Fruit fly (Drosophila melanogaster): ENCODE data around the gene CG9727.

Gene CG9727

dm6 chr3R:6425454-6426156, 30.9 kb downstream of the CG9727 start (continued):
- no peak for TF ChIP-seq Trl (optimal IDR thresholded peaks at IDR 0.05)
- TF ChIP-seq Trl (GFP tag; optimal IDR thresholded peaks at IDR 0.05), result no peak
- TF ChIP-seq dm (GFP tag; optimal IDR thresholded peaks at IDR 0.05), result no peak
- TF ChIP-seq Oli (tag; optimal IDR thresholded peaks at IDR 0.05), result peak; percentile 37
- TF ChIP-seq Xrp1 (GFP tag; IDR thresholded peaks at IDR 0.05), result peak; percentile 17; the same call in 1 of the 2 replicates
- TF ChIP-seq CG15601 (tag; optimal IDR thresholded peaks at IDR 0.05), result peak; percentile 22
- no peak for TF ChIP-seq sens-2 (GFP tag; IDR thresholded peaks at IDR 0.05)
- no peak for TF ChIP-seq Sox102F (GFP tag; optimal IDR thresholded peaks at IDR 0.05)
- peak; percentile 57 for TF ChIP-seq CG10979 (tag; optimal IDR thresholded peaks at IDR 0.05)
- peak; percentile 71 for TF ChIP-seq CG18262 (tag; optimal IDR thresholded peaks at IDR 0.05)
- no peak for TF ChIP-seq exex (tag; optimal IDR thresholded peaks at IDR 0.05)
- TF ChIP-seq CG31388 (GFP tag; optimal IDR thresholded peaks at IDR 0.05), result no peak
- no peak for TF ChIP-seq MTF-1 (GFP tag; optimal IDR thresholded peaks at IDR 0.05; ENCODE audit: borderline replicate concordance)
- TF ChIP-seq pan (optimal IDR thresholded peaks at IDR 0.05), result no peak
- TF ChIP-seq pan (GFP tag; optimal IDR thresholded peaks at IDR 0.05 in 1 of 2, IDR thresholded peaks at IDR 0.05 in 1 of 2), result peak in 1 of 2 experiments; percentile 21
- peak; percentile 31; the same call in 1 of the 2 replicates for TF ChIP-seq ara (GFP tag; IDR thresholded peaks at IDR 0.05)
- TF ChIP-seq scrt (GFP tag; optimal IDR thresholded peaks at IDR 0.05), result no peak
- TF ChIP-seq fd64A (GFP tag; optimal IDR thresholded peaks at IDR 0.05), result no peak
- peak; percentile 43 for TF ChIP-seq CG14710 (tag; optimal IDR thresholded peaks at IDR 0.05)
- TF ChIP-seq fd96Cb (tag; optimal IDR thresholded peaks at IDR 0.05), result peak; percentile 18
- peak; percentile 56 for TF ChIP-seq HLHmδ (GFP tag; optimal IDR thresholded peaks at IDR 0.05)
- TF ChIP-seq vvl (GFP tag; IDR thresholded peaks at IDR 0.05), result no peak
- peak in 1 of 2 experiments; percentile 17 for TF ChIP-seq chif (GFP tag; optimal IDR thresholded peaks at IDR 0.05)
- no peak for TF ChIP-seq CG4617 (GFP tag; optimal IDR thresholded peaks at IDR 0.05; ENCODE audit: borderline replicate concordance)
- no peak for TF ChIP-seq tin (GFP tag; optimal IDR thresholded peaks at IDR 0.05)
- TF ChIP-seq CG1602 (GFP tag; optimal IDR thresholded peaks at IDR 0.05), result peak; percentile 35
- TF ChIP-seq CG6791 (GFP tag; IDR thresholded peaks at IDR 0.05; ENCODE audit: partially characterized antibody), result no peak
- TF ChIP-seq CG8944 (GFP tag; optimal IDR thresholded peaks at IDR 0.05), result no peak
- no peak for TF ChIP-seq Doc3 (GFP tag; IDR thresholded peaks at IDR 0.05; ENCODE audit: partially characterized antibody)
- no peak for TF ChIP-seq Gsc (GFP tag; IDR thresholded peaks at IDR 0.05)
- peak; percentile 21 for TF ChIP-seq CG2678 (tag; optimal IDR thresholded peaks at IDR 0.05)
- peak; percentile 58; the same call in 2 of the 3 replicates for TF ChIP-seq CG2199 (GFP tag; IDR thresholded peaks at IDR 0.05)
- 0 out of 2 replicates have a peak, but pooled peaks have one; percentile 10 for TF ChIP-seq MBD-R2 (GFP tag; IDR thresholded peaks at IDR 0.05)
- TF ChIP-seq Nf-YA (GFP tag; IDR thresholded peaks at IDR 0.05), result no peak
- TF ChIP-seq NK7.1 (GFP tag; optimal IDR thresholded peaks at IDR 0.05), result no peak
- no peak for TF ChIP-seq peb (GFP tag; IDR thresholded peaks at IDR 0.05)
- peak; percentile 10 for TF ChIP-seq CG16815 (GFP tag; optimal IDR thresholded peaks at IDR 0.05)
- peak; percentile 28 for TF ChIP-seq Hsf (GFP tag; optimal IDR thresholded peaks at IDR 0.05)
- peak; percentile 86 for TF ChIP-seq CG11696 (GFP tag; IDR thresholded peaks at IDR 0.05)
- TF ChIP-seq CG17361 (GFP tag; IDR thresholded peaks at IDR 0.05), result peak; percentile 47; the same call in 2 of the 3 replicates
- TF ChIP-seq CG12391 (tag; optimal IDR thresholded peaks at IDR 0.05), result peak; percentile 11
- no peak for TF ChIP-seq CG4360 (GFP tag; IDR thresholded peaks at IDR 0.05)
- peak in 1 of 3 experiments; percentile 69 for TF ChIP-seq lola (GFP tag; optimal IDR thresholded peaks at IDR 0.05)
- peak; percentile 44 for TF ChIP-seq CG15696 (tag; optimal IDR thresholded peaks at IDR 0.05)
- TF ChIP-seq CG31441 (GFP tag; IDR thresholded peaks at IDR 0.05), result peak; percentile 33; the same call in 1 of the 2 replicates
- TF ChIP-seq gem (tag; optimal IDR thresholded peaks at IDR 0.05), result peak; percentile 51
- no peak for TF ChIP-seq CG12299 (tag; optimal IDR thresholded peaks at IDR 0.05)
- TF ChIP-seq CG7839 (tag; optimal IDR thresholded peaks at IDR 0.05), result peak; percentile 37
- TF ChIP-seq eve (GFP tag; optimal IDR thresholded peaks at IDR 0.05), result peak in 1 of 2 experiments; percentile 66

Data from whole organism, embryonic.